Worm (Caenorhabditis elegans): ENCODE data around the gene ZK643.5.
A peak's percentile ranks its signal among the peaks of the same experiment; 100 is the strongest.

ZK643.5 gene

DNA sequence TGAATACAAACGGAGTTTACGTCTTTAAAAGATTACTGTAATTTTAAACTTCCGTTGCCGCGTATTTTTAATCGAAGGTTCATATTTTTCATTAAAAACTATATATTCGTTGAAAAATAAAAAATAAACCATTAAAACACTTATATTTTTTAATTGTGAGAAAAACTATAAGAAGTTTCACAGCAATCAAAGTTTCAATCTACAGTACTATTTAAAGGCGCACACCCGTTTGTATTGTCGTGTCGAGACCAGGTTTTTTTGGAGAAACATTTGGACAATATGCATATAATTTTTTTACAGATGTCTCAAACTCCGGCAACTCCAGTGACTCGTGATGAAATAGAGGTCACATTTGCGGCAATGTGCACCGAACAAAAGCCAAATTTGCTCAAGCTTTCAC lies 17.8 kb upstream of the ZK643.5 start, which contains the start of gene R08D7.5:
TSS of gene R08D7.5 (plus strand) at position 301 of the 400 bp plus-strand sequence.
- no peak for TF ChIP-seq lin-13 (tag; optimal IDR thresholded peaks at IDR 0.05)
- no peak for TF ChIP-seq unc-120 (tag; optimal IDR thresholded peaks at IDR 0.05; ENCODE audit: poor library complexity, severe bottlenecking)
- TF ChIP-seq nhr-76 (tag; optimal IDR thresholded peaks at IDR 0.05): no peak

DNA sequence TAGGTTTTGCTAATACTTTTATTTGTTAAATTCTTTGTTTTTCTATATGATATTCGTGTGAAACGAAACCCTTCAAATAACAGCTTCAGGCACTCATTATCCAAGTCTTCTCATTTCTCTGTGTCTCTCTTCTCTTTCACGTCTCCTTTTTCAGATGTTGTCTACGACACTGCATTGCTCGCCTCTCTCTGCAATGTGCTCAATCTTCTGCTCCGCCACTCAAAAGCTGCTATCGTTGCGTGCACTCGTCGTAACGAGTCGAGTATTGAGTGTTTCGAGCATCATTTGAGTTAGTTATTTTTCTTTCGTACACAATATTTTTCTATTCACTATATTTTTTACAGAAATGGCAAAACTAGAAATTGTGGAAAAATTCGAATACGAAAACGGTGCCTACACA lies 17.2 kb upstream of the ZK643.5 start:
- TF ChIP-seq ces-1 (GFP tag; optimal IDR thresholded peaks at IDR 0.05): peak; percentile 28
- TF ChIP-seq mls-2 (tag; optimal IDR thresholded peaks at IDR 0.05): no peak
- no peak for TF ChIP-seq sem-2 (GFP tag; optimal IDR thresholded peaks at IDR 0.05)

DNA sequence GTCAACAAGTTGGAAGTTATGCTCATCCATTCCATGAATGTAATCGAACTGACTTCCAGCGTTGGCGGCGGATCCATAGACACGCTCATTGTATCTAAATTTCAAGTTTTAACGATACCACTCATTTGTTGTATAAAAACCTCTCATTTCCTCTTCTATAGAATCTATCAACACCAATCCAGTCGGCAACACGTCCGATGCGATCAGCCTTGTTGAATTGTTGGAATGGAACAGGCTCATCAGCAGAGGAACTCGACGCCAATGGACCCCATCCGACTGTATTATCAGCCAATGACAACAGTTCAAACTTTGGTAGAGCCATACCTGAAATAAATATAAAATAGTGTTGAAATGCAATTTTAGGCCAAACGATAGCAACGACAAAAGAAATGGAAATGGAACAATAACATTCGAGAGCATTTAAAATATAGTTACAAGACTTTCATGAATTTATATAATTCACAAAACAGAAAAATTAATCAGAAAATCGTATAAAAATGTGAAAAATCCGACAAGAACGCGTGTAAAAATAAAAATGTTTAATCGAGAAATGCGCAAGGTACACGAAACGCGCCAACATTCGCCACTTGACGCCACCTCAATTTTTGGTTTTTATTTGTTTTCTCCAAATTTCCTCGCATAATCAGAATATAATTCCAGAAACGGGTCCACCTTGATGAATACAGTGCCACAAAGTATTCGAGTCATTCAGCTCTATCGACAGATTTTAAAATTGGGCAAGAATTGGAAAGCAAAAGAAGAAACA lies 15.4 kb upstream of the ZK643.5 start, which contains the start of the genes eif-3.D and R08D7.4:
TSS of gene eif-3.D (minus strand) at position 324 of the 766 bp plus-strand sequence.
TSS of gene R08D7.4 (plus strand) at position 638 of the 766 bp plus-strand sequence.
- TF ChIP-seq drap-1 (GFP tag; optimal IDR thresholded peaks at IDR 0.05) (no peak), lin-13 (tag; optimal IDR thresholded peaks at IDR 0.05) (peak; percentile 31), tbx-8 (GFP tag; optimal IDR thresholded peaks at IDR 0.05) (no peak), blmp-1 (tag; optimal IDR thresholded peaks at IDR 0.05) (no peak), elt-3 (tag; optimal IDR thresholded peaks at IDR 0.05) (no peak), sem-2 (GFP tag; optimal IDR thresholded peaks at IDR 0.05) (no peak), ceh-83 (GFP tag; optimal IDR thresholded peaks at IDR 0.05) (no peak), unc-120 (tag; optimal IDR thresholded peaks at IDR 0.05; ENCODE audit: poor library complexity, severe bottlenecking) (peak; percentile 37), ztf-11 (tag; optimal IDR thresholded peaks at IDR 0.05) (peak; percentile 46), lin-32 (GFP tag; optimal IDR thresholded peaks at IDR 0.05) (no peak), mls-2 (tag; optimal IDR thresholded peaks at IDR 0.05) (peak; percentile 64), snpc-4 (tag; optimal IDR thresholded peaks at IDR 0.05) (no peak), sptf-1 (tag; optimal IDR thresholded peaks at IDR 0.05) (peak; percentile 79), M03D4.4 (tag; optimal IDR thresholded peaks at IDR 0.05) (peak; percentile 58), ceh-43 (GFP tag; optimal IDR thresholded peaks at IDR 0.05) (no peak), zip-8 (tag; optimal IDR thresholded peaks at IDR 0.05) (no peak), nhr-12 (tag; optimal IDR thresholded peaks at IDR 0.05) (no peak), mab-5 (tag; optimal IDR thresholded peaks at IDR 0.05) (no peak), lsy-2 (tag; optimal IDR thresholded peaks at IDR 0.05) (peak; percentile 56), ces-1 (GFP tag; optimal IDR thresholded peaks at IDR 0.05) (no peak), nhr-237 (tag; optimal IDR thresholded peaks at IDR 0.05) (peak; percentile 33), nhr-2 (tag; optimal IDR thresholded peaks at IDR 0.05) (no peak), ceh-39 (tag; optimal IDR thresholded peaks at IDR 0.05) (no peak), ham-2 (GFP tag; optimal IDR thresholded peaks at IDR 0.05) (no peak), hlh-1 (tag; optimal IDR thresholded peaks at IDR 0.05) (no peak), nhr-28 (tag; optimal IDR thresholded peaks at IDR 0.05) (no peak), unc-62 (GFP tag; optimal IDR thresholded peaks at IDR 0.05) (no peak), cnd-1 (tag; optimal IDR thresholded peaks at IDR 0.05) (peak; percentile 9), pha-4 (tag; optimal IDR thresholded peaks at IDR 0.05) (peak; percentile 49), mep-1 (tag; optimal IDR thresholded peaks at IDR 0.05) (no peak), bed-3 (GFP tag; optimal IDR thresholded peaks at IDR 0.05) (peak; percentile 16), flh-1 (GFP tag; optimal IDR thresholded peaks at IDR 0.05) (no peak), nhr-76 (tag; optimal IDR thresholded peaks at IDR 0.05) (no peak), unc-39 (tag; optimal IDR thresholded peaks at IDR 0.05) (no peak), elt-1 (tag; optimal IDR thresholded peaks at IDR 0.05; ENCODE audit: borderline replicate concordance, insufficient read depth) (no peak)

DNA sequence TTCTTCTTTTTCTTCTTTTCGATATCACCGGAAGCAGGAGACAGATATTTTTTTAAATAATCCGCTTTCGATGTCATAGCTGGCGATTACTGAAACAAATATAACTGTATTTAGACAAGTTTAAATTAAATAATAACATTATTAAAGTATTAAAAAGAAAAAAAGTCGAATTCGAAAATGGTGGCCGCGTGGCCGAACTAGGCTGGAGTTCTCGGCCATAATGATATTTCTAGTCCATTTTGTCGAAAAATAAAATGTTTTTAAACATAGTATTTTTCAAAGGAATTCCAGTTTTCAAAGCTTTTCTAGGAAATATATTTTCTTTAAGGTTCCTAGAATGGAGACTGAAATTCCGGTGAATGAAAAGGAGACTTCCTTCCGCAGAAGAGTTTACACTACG lies 11.6 kb upstream of the ZK643.5 start, which contains the start of the genes bud-13 and rpap-2:
TSS of gene bud-13 (minus strand) at position 89 of the 400 bp plus-strand sequence.
TSS of gene rpap-2 (plus strand) at position 329 of the 400 bp plus-strand sequence.
- TF ChIP-seq mls-2 (tag; optimal IDR thresholded peaks at IDR 0.05) (no peak), pha-4 (tag; optimal IDR thresholded peaks at IDR 0.05) (no peak), zip-8 (tag; optimal IDR thresholded peaks at IDR 0.05) (no peak), lsy-2 (tag; optimal IDR thresholded peaks at IDR 0.05) (no peak), flh-1 (GFP tag; optimal IDR thresholded peaks at IDR 0.05) (no peak), ceh-83 (GFP tag; optimal IDR thresholded peaks at IDR 0.05) (no peak), mep-1 (tag; optimal IDR thresholded peaks at IDR 0.05) (no peak), lin-32 (GFP tag; optimal IDR thresholded peaks at IDR 0.05) (no peak), sem-2 (GFP tag; optimal IDR thresholded peaks at IDR 0.05) (no peak)
